Worm (Caenorhabditis elegans): ENCODE results near the gene ZK809.1.

ZK809.1 gene

ce11 chrIV:11692071-11692673 is 50.3 kb downstream of the ZK809.1 start:
- TF ChIP-seq sptf-1 (tag; optimal IDR thresholded peaks at IDR 0.05) (no peak), fos-1 (tag; optimal IDR thresholded peaks at IDR 0.05) (no peak), nhr-11 (tag; optimal IDR thresholded peaks at IDR 0.05) (no peak), nhr-19 (GFP tag; conservative IDR thresholded peaks at IDR 0.05) (peak; percentile 65), hlh-17 (GFP tag; optimal IDR thresholded peaks at IDR 0.05; ENCODE audit: borderline replicate concordance) (no peak), unc-130 (tag; optimal IDR thresholded peaks at IDR 0.05) (no peak), ceh-63 (GFP tag; optimal IDR thresholded peaks at IDR 0.05) (no peak), vab-15 (tag; optimal IDR thresholded peaks at IDR 0.05) (no peak), ceh-90 (tag; optimal IDR thresholded peaks at IDR 0.05) (no peak), zip-4 (GFP tag; optimal IDR thresholded peaks at IDR 0.05) (no peak), skn-1 (tag; optimal IDR thresholded peaks at IDR 0.05) (peak; percentile 60), aly-2 (tag; optimal IDR thresholded peaks at IDR 0.05) (no peak), nhr-47 (tag; optimal IDR thresholded peaks at IDR 0.05) (peak; percentile 65), tbx-2 (tag; optimal IDR thresholded peaks at IDR 0.05) (peak; percentile 73), ceh-88 (GFP tag; IDR thresholded peaks at IDR 0.05) (no peak), nhr-76 (tag; optimal IDR thresholded peaks at IDR 0.05) (no peak), lir-3 (tag; optimal IDR thresholded peaks at IDR 0.05; ENCODE audit: poor library complexity) (peak; percentile 20), elt-2 (tag; optimal IDR thresholded peaks at IDR 0.05) (peak; percentile 85), blmp-1 (tag; optimal IDR thresholded peaks at IDR 0.05) (peak; percentile 97), zag-1 (tag; optimal IDR thresholded peaks at IDR 0.05) (no peak), C04F5.9 (tag; optimal IDR thresholded peaks at IDR 0.05) (no peak), egl-27 (tag; optimal IDR thresholded peaks at IDR 0.05) (peak in 1 of 2 experiments; percentile 72), fkh-10 (GFP tag; optimal IDR thresholded peaks at IDR 0.05) (peak; percentile 61), fkh-4 (tag; optimal IDR thresholded peaks at IDR 0.05; ENCODE audit: borderline replicate concordance) (no peak), sox-4 (tag; optimal IDR thresholded peaks at IDR 0.05) (no peak), ceh-82 (tag; optimal IDR thresholded peaks at IDR 0.05) (peak; percentile 35 to 86 (median 66)), irx-1 (tag; optimal IDR thresholded peaks at IDR 0.05) (peak; percentile 25), lin-39 (tag; optimal IDR thresholded peaks at IDR 0.05) (no peak), ets-5 (GFP tag; IDR thresholded peaks at IDR 0.05) (no peak), lsy-2 (tag; optimal IDR thresholded peaks at IDR 0.05) (peak; percentile 60 to 85), nhr-85 (tag) (peak; percentile 86), egl-13 (tag; optimal IDR thresholded peaks at IDR 0.05) (peak; percentile 62), efl-1 (optimal IDR thresholded peaks at IDR 0.05) (peak; percentile 63 to 70), efl-1 (GFP tag; optimal IDR thresholded peaks at IDR 0.05 in 1 of 2) (peak; percentile 26 to 70), rnt-1 (tag; optimal IDR thresholded peaks at IDR 0.05) (peak; percentile 80), tlp-1 (tag; optimal IDR thresholded peaks at IDR 0.05) (no peak), nhr-84 (tag; optimal IDR thresholded peaks at IDR 0.05) (no peak), xbp-1 (tag; optimal IDR thresholded peaks at IDR 0.05) (peak; percentile 64), sup-37 (GFP tag; optimal IDR thresholded peaks at IDR 0.05) (no peak), nhr-71 (tag; optimal IDR thresholded peaks at IDR 0.05) (peak; percentile 87), lin-14 (GFP tag; optimal IDR thresholded peaks at IDR 0.05) (peak; percentile 95), hlh-4 (tag; optimal IDR thresholded peaks at IDR 0.05) (no peak), C16A3.4 (tag; optimal IDR thresholded peaks at IDR 0.05) (peak; percentile 76), nhr-28 (tag; optimal IDR thresholded peaks at IDR 0.05) (no peak), dpl-1 (GFP tag; optimal IDR thresholded peaks at IDR 0.05) (peak; percentile 34 to 61 (median 48)), snu-23 (GFP tag; optimal IDR thresholded peaks at IDR 0.05) (peak; percentile 88), lin-13 (GFP tag; optimal IDR thresholded peaks at IDR 0.05) (peak; percentile 71), efl-3 (GFP tag; optimal IDR thresholded peaks at IDR 0.05) (no peak), grh-1 (GFP tag; IDR thresholded peaks at IDR 0.05) (no peak), jun-1 (tag; optimal IDR thresholded peaks at IDR 0.05) (peak; percentile 42), F16B12.6 (tag; optimal IDR thresholded peaks at IDR 0.05) (no peak), unc-86 (tag; optimal IDR thresholded peaks at IDR 0.05) (peak; percentile 58), mab-9 (GFP tag; IDR thresholded peaks at IDR 0.05) (no peak)

Measured in whole organism, L1 larva.